Worm (Caenorhabditis elegans): ENCODE measurements around the gene F41C6.7.
A peak's percentile ranks its signal among the peaks of the same experiment; 100 is the strongest.

The F41C6.7 gene

ce11 chrX:6840670-6841308 lies 44.3 kb downstream of the F41C6.7 start, which contains the start of the genes glr-6 and asg-2 (continued):
- TF ChIP-seq lin-35 (GFP tag; optimal IDR thresholded peaks at IDR 0.05) (peak; percentile 63 to 89), F16B12.6 (tag; optimal IDR thresholded peaks at IDR 0.05) (peak; percentile 37), ces-1 (GFP tag; optimal IDR thresholded peaks at IDR 0.05) (no peak), nhr-84 (tag; optimal IDR thresholded peaks at IDR 0.05) (no peak), hlh-17 (GFP tag; optimal IDR thresholded peaks at IDR 0.05; ENCODE audit: borderline replicate concordance) (no peak), zag-1 (tag; optimal IDR thresholded peaks at IDR 0.05) (no peak), ama-1 (optimal IDR thresholded peaks at IDR 0.05) (no peak), lir-3 (tag; optimal IDR thresholded peaks at IDR 0.05; ENCODE audit: poor library complexity) (peak; percentile 40), pag-3 (tag; optimal IDR thresholded peaks at IDR 0.05; ENCODE audit: borderline replicate concordance, insufficient read depth) (no peak), elt-2 (tag; optimal IDR thresholded peaks at IDR 0.05) (peak; percentile 27), ztf-4 (tag; optimal IDR thresholded peaks at IDR 0.05) (peak; percentile 10), C16A3.4 (tag; optimal IDR thresholded peaks at IDR 0.05) (peak; percentile 98), fkh-10 (GFP tag; optimal IDR thresholded peaks at IDR 0.05) (peak; percentile 12), fkh-4 (tag; optimal IDR thresholded peaks at IDR 0.05; ENCODE audit: borderline replicate concordance) (no peak), skn-1 (tag; optimal IDR thresholded peaks at IDR 0.05) (peak; percentile 60), ceh-88 (GFP tag; IDR thresholded peaks at IDR 0.05) (0 out of 2 replicates have a peak, but pooled peaks have one; percentile 26), snu-23 (GFP tag; optimal IDR thresholded peaks at IDR 0.05) (peak; percentile 87), swsn-7 (tag; optimal IDR thresholded peaks at IDR 0.05) (peak; percentile 83), tbx-2 (tag; optimal IDR thresholded peaks at IDR 0.05) (peak; percentile 78), isw-1 (GFP tag; IDR thresholded peaks at IDR 0.05) (peak; percentile 46), ceh-90 (tag; optimal IDR thresholded peaks at IDR 0.05) (no peak), ceh-82 (tag; optimal IDR thresholded peaks at IDR 0.05) (peak; percentile 60 to 76 (median 62)), lsy-2 (tag; optimal IDR thresholded peaks at IDR 0.05) (peak; percentile 79 to 92), xbp-1 (tag; optimal IDR thresholded peaks at IDR 0.05) (peak; percentile 93), sox-4 (tag; optimal IDR thresholded peaks at IDR 0.05) (peak; percentile 21), hpl-2 (GFP tag; optimal IDR thresholded peaks at IDR 0.05) (peak; percentile 66), efl-3 (GFP tag; optimal IDR thresholded peaks at IDR 0.05) (no peak), elt-3 (tag; optimal IDR thresholded peaks at IDR 0.05) (peak in 3 of 6 experiments; percentile 26 to 70 (median 30)), unc-86 (tag; optimal IDR thresholded peaks at IDR 0.05) (peak; percentile 44), fos-1 (tag; optimal IDR thresholded peaks at IDR 0.05) (peak; percentile 81), nhr-76 (tag; optimal IDR thresholded peaks at IDR 0.05) (no peak), nhr-237 (tag; optimal IDR thresholded peaks at IDR 0.05) (peak; percentile 34), nhr-28 (tag; optimal IDR thresholded peaks at IDR 0.05) (no peak)

ce11 chrX:6836065-6836527 lies 49.0 kb downstream of the F41C6.7 start, which contains the start of gene F41B4.3:
TSS of gene F41B4.3 (minus strand) at chrX:6836115.
- peak in 1 of 2 experiments; percentile 9 for TF ChIP-seq lin-35 (GFP tag; optimal IDR thresholded peaks at IDR 0.05)
- no peak for TF ChIP-seq zag-1 (tag; optimal IDR thresholded peaks at IDR 0.05)
- peak in 1 of 3 experiments; percentile 10 for TF ChIP-seq dpl-1 (GFP tag; optimal IDR thresholded peaks at IDR 0.05)
- peak; percentile 16 for TF ChIP-seq nhr-90 (tag; optimal IDR thresholded peaks at IDR 0.05; ENCODE audit: poor library complexity)
- TF ChIP-seq mdl-1 (tag; optimal IDR thresholded peaks at IDR 0.05) = peak in 1 of 2 experiments; percentile 54
- TF ChIP-seq ceh-8 (GFP tag; optimal IDR thresholded peaks at IDR 0.05) = no peak
- peak; percentile 64 for TF ChIP-seq zip-4 (GFP tag; optimal IDR thresholded peaks at IDR 0.05)
- TF ChIP-seq hlh-4 (tag; optimal IDR thresholded peaks at IDR 0.05) = no peak
- peak; percentile 61 for TF ChIP-seq skn-1 (tag; optimal IDR thresholded peaks at IDR 0.05)
- TF ChIP-seq mep-1 (tag; optimal IDR thresholded peaks at IDR 0.05) = peak; percentile 72
- peak; percentile 21 to 41 for TF ChIP-seq lsy-2 (tag; optimal IDR thresholded peaks at IDR 0.05)
- TF ChIP-seq nhr-47 (tag; optimal IDR thresholded peaks at IDR 0.05) = peak; percentile 29
- TF ChIP-seq lin-14 (GFP tag; optimal IDR thresholded peaks at IDR 0.05) = peak; percentile 61
- TF ChIP-seq nhr-237 (tag; optimal IDR thresholded peaks at IDR 0.05) = no peak
- TF ChIP-seq sup-37 (GFP tag; optimal IDR thresholded peaks at IDR 0.05) = no peak
- TF ChIP-seq nhr-84 (tag; optimal IDR thresholded peaks at IDR 0.05) = no peak
- TF ChIP-seq fkh-8 (tag; optimal IDR thresholded peaks at IDR 0.05) = no peak
- no peak for TF ChIP-seq unc-30 (tag; optimal IDR thresholded peaks at IDR 0.05)
- no peak for TF ChIP-seq mab-9 (GFP tag; IDR thresholded peaks at IDR 0.05)
- no peak for TF ChIP-seq tlp-1 (tag; optimal IDR thresholded peaks at IDR 0.05)
- TF ChIP-seq egl-13 (tag; optimal IDR thresholded peaks at IDR 0.05) = no peak
- TF ChIP-seq sox-4 (tag; optimal IDR thresholded peaks at IDR 0.05) = no peak
- peak; percentile 36 for TF ChIP-seq blmp-1 (tag; optimal IDR thresholded peaks at IDR 0.05)
- no peak for TF ChIP-seq pag-3 (tag; optimal IDR thresholded peaks at IDR 0.05; ENCODE audit: borderline replicate concordance, insufficient read depth)
- no peak for TF ChIP-seq dsc-1 (tag; optimal IDR thresholded peaks at IDR 0.05)
- TF ChIP-seq ceh-82 (tag; optimal IDR thresholded peaks at IDR 0.05) = peak in 1 of 3 experiments; percentile 30
